Fruit fly (Drosophila melanogaster) whole organism, adult: Measurements from ENCODE around the gene trx.
A peak's percentile ranks its signal among the peaks of the same experiment; 100 is the strongest.

Experiments used
- CG12768 ChIP-seq: fragments of 200-800 bp; sonication (Bioruptor generic); optimal IDR thresholded peaks from 2 replicates; lab custom pipeline; 2017; ENCODE audit warnings: missing biosample characterization, missing genetic modification characterization, mild to moderate bottlenecking, moderate library complexity, missing genetic modification reagents
- CG14711 ChIP-seq: fragments of 200-800 bp; sonication (Bioruptor generic); optimal IDR thresholded peaks from 2 replicates; lab custom pipeline; 2018; ENCODE audit warnings: missing biosample characterization, mild to moderate bottlenecking, missing genetic modification characterization, moderate library complexity
- CG5204 ChIP-seq: fragments of 200-800 bp; sonication (Bioruptor generic); optimal IDR thresholded peaks from 2 replicates; lab custom pipeline; 2016; ENCODE audit warnings: missing biosample characterization, missing genetic modification characterization
- CG7045 ChIP-seq: fragments of 200-800 bp; sonication (Bioruptor generic); optimal IDR thresholded peaks from 2 replicates; lab custom pipeline; 2017; ENCODE audit warnings: missing biosample characterization, mild to moderate bottlenecking, missing genetic modification characterization
- Clk ChIP-seq: fragments of 200-800 bp; sonication (Bioruptor generic); optimal IDR thresholded peaks from 2 replicates; lab custom pipeline; 2017; ENCODE audit warnings: missing biosample characterization, missing genetic modification characterization
- Crg-1 ChIP-seq: fragments of 200-800 bp; sonication (Bioruptor generic); optimal IDR thresholded peaks from 2 replicates; lab custom pipeline; 2016; ENCODE audit warnings: missing biosample characterization, missing genetic modification characterization
- cic ChIP-seq: fragments of 200-800 bp; sonication (Bioruptor generic); optimal IDR thresholded peaks from 2 replicates; lab custom pipeline; 2017; ENCODE audit warnings: missing biosample characterization, mild to moderate bottlenecking, missing genetic modification characterization, moderate library complexity
- kay ChIP-seq: fragments of 200-800 bp; sonication (Bioruptor generic); peaks from one replicate; lab custom pipeline; 2016; ENCODE audit warnings: missing biosample characterization, missing genetic modification characterization, borderline replicate concordance
- ovo ChIP-seq: fragments of 200-800 bp; sonication (Bioruptor generic); optimal IDR thresholded peaks from 2 replicates; lab custom pipeline; 2016; ENCODE audit warnings: missing biosample characterization, missing genetic modification characterization
- pad ChIP-seq: fragments of 200-800 bp; sonication (Bioruptor generic); optimal IDR thresholded peaks from 3 replicates; lab custom pipeline; 2017; ENCODE audit warnings: missing biosample characterization, missing genetic modification characterization, mild to moderate bottlenecking, moderate library complexity, missing genetic modification reagents
- tj ChIP-seq: fragments of 200-800 bp; sonication (Bioruptor generic); optimal IDR thresholded peaks from 3 replicates; lab custom pipeline; 2017; ENCODE audit warnings: missing biosample characterization, mild to moderate bottlenecking, missing genetic modification characterization, moderate library complexity

DNA sequence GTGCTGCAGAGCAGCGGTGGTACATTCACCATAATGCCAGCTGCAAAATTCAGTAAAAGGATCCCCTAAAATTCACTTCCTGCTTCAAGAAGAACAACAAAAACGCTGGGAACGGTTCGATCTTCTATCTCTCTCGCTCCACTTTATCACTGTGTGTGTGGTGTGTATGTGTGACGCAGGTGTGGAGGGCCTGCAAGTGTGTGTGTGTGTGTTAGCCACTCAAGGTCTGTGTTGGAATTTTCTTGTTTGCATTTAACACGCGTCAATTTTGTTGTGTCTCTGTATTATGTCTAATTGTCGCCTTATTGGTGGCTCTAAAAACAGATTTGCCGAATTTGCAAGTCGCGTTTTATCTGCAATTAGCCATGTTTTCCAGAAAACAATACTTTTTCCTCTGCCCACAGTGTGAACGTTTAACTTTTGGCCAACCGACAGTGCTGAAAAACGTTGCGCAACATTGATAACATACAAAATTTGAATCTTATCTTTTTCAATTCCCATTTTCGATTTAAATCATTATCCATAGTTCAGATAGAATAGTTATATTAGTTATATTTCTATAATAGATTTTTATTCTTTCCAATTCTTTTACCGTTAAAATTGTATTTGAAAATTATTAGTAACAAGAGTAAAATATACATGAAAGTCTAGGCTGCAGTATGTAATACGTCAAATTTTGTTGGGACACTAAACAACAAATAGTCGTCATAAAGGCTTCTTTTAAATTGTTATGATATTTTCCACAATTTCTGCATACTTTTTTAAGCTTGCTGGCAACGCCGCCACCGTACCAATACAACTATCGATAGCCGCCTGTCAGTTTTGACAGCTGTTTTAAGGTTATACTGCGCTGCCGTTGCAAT lies 39.8 kb upstream of the trx start, which contains the start of the genes Afti and ATPsynE:
- TF ChIP-seq Crg-1 (GFP tag; lab: Kevin White, UChicago) (peak; percentile 41), cic (no peak), CG7045 (GFP tag; lab: Kevin White, UChicago) (peak; percentile 77), ovo (GFP tag; lab: Kevin White, UChicago) (peak; percentile 84), CG5204 (GFP tag; lab: Kevin White, UChicago) (no peak), Clk (GFP tag; lab: Kevin White, UChicago) (peak; percentile 79), pad (GFP tag; lab: Kevin White, UChicago) (peak; percentile 44), CG14711 (tag; lab: Kevin White, UChicago) (peak; percentile 30), tj (peak; percentile 62), kay (GFP tag; lab: Kevin White, UChicago) (no peak), CG12768 (GFP tag; lab: Kevin White, UChicago) (peak; percentile 77)
